Worm (Caenorhabditis elegans) whole organism, L3 larva: ENCODE data around the gene B0244.4.

Source experiments
- R02D3.7 ChIP-seq: fragments of 150-350 bp; optimal IDR thresholded peaks from 2 replicates; lab custom pipeline; 2014; ENCODE audit warnings: missing biosample characterization, missing genetic modification characterization
- ZK546.5 ChIP-seq: sonication (generic microtip); optimal IDR thresholded peaks from 2 replicates; lab custom pipeline; 2017; ENCODE audit warnings: missing biosample characterization, missing genetic modification characterization
- aly-2 ChIP-seq: fragments of 150-350 bp; optimal IDR thresholded peaks from 2 replicates; lab custom pipeline; 2014; ENCODE audit warnings: missing biosample characterization, missing genetic modification characterization
- ama-1 ChIP-seq: fragments of 150-350 bp; optimal IDR thresholded peaks from 2 replicates; lab custom pipeline; 2018
- ceh-16 ChIP-seq: sonication (generic microtip); optimal IDR thresholded peaks from 2 replicates; lab custom pipeline; 2017; ENCODE audit warnings: missing biosample characterization, missing genetic modification characterization
- ceh-82 ChIP-seq: fragments of 150-350 bp; optimal IDR thresholded peaks from 2 replicates; lab custom pipeline; 2014; ENCODE audit warnings: missing biosample characterization, missing genetic modification characterization
- daf-12 ChIP-seq: fragments of 150-350 bp; optimal IDR thresholded peaks from 2 replicates; lab custom pipeline; 2014; ENCODE audit warnings: missing biosample characterization, missing genetic modification reagents, missing genetic modification characterization
- egl-27 ChIP-seq: sonication (generic microtip); optimal IDR thresholded peaks from 4 replicates; lab custom pipeline; 2017; ENCODE audit warnings: missing biosample characterization, missing genetic modification reagents, missing genetic modification characterization
- egl-5 ChIP-seq: fragments of 150-350 bp; optimal IDR thresholded peaks from 2 replicates; lab custom pipeline; 2017; ENCODE audit warnings: missing biosample characterization, missing genetic modification reagents, missing genetic modification characterization, inconsistent platforms
- elt-1 ChIP-seq: fragments of 150-350 bp; optimal IDR thresholded peaks from 2 replicates; lab custom pipeline; 2014; ENCODE audit warnings: missing biosample characterization, missing genetic modification characterization
- elt-2 ChIP-seq: sonication (generic microtip); optimal IDR thresholded peaks from 2 replicates; lab custom pipeline; 2016; ENCODE audit warnings: missing genetic modification reagents, mild to moderate bottlenecking, missing genetic modification characterization, missing compliant biosample characterization
- elt-3 ChIP-seq, 3 experiments: fragments of 150-350 bp in 1 of 3; sonication (generic microtip) in 2 of 3; optimal IDR thresholded peaks; 2 replicates in 2 of 3; 4 replicates in 1 of 3; lab custom pipeline; 2014 to 2017; ENCODE audit warnings: missing biosample characterization in 3 of 3, missing genetic modification characterization in 3 of 3
- fkh-10 ChIP-seq: sonication (generic microtip); optimal IDR thresholded peaks from 2 replicates; lab custom pipeline; 2017; ENCODE audit warnings: missing biosample characterization, missing genetic modification reagents, missing genetic modification characterization
- fkh-2 ChIP-seq: fragments of 150-350 bp; optimal IDR thresholded peaks from 2 replicates; lab custom pipeline; 2014; ENCODE audit warnings: missing biosample characterization, missing genetic modification reagents, missing genetic modification characterization
- fos-1 ChIP-seq: fragments of 150-350 bp; optimal IDR thresholded peaks from 2 replicates; lab custom pipeline; 2014; ENCODE audit warnings: missing biosample characterization, missing genetic modification characterization
- hmg-11 ChIP-seq: sonication (generic microtip); optimal IDR thresholded peaks from 2 replicates; lab custom pipeline; 2016; ENCODE audit warnings: missing genetic modification characterization, missing compliant biosample characterization
- jun-1 ChIP-seq: fragments of 150-350 bp; optimal IDR thresholded peaks from 2 replicates; lab custom pipeline; 2014; ENCODE audit warnings: missing biosample characterization, missing genetic modification reagents, missing genetic modification characterization
- lin-15B ChIP-seq: fragments of 150-350 bp; optimal IDR thresholded peaks from 2 replicates; lab custom pipeline; 2014; ENCODE audit warnings: missing biosample characterization, missing genetic modification characterization
- lin-39 ChIP-seq: fragments of 150-350 bp; optimal IDR thresholded peaks from 2 replicates; lab custom pipeline; 2018; ENCODE audit warnings: missing biosample characterization, missing genetic modification reagents, missing genetic modification characterization
- lsy-12 ChIP-seq: sonication (generic microtip); optimal IDR thresholded peaks from 2 replicates; lab custom pipeline; 2016; ENCODE audit warnings: mild to moderate bottlenecking, missing genetic modification characterization, missing compliant biosample characterization
- nfya-1 ChIP-seq: sonication (generic microtip); optimal IDR thresholded peaks from 2 replicates; lab custom pipeline; 2017; ENCODE audit warnings: missing genetic modification characterization, mild to moderate bottlenecking, missing compliant biosample characterization, antibody characterized with exemption, moderate library complexity; ENCODE audit not compliant: insufficient read depth
- nhr-11 ChIP-seq: fragments of 150-350 bp; optimal IDR thresholded peaks from 2 replicates; lab custom pipeline; 2014; ENCODE audit warnings: missing biosample characterization, missing genetic modification characterization
- nhr-12 ChIP-seq: fragments of 150-350 bp; optimal IDR thresholded peaks from 2 replicates; lab custom pipeline; 2014; ENCODE audit warnings: missing biosample characterization, missing genetic modification characterization
- nhr-23 ChIP-seq: fragments of 150-350 bp; optimal IDR thresholded peaks from 2 replicates; lab custom pipeline; 2014; ENCODE audit warnings: missing biosample characterization, missing genetic modification reagents, missing genetic modification characterization
- nhr-25 ChIP-seq: sonication (generic microtip); optimal IDR thresholded peaks from 2 replicates; lab custom pipeline; 2017; ENCODE audit warnings: missing biosample characterization, missing genetic modification characterization
- nhr-67 ChIP-seq: fragments of 150-350 bp; optimal IDR thresholded peaks from 2 replicates; lab custom pipeline; 2014; ENCODE audit warnings: missing biosample characterization, missing genetic modification characterization
- nhr-76 ChIP-seq: fragments of 150-350 bp; sonication (generic microtip); optimal IDR thresholded peaks from 5 replicates; lab custom pipeline; 2014; ENCODE audit warnings: missing biosample characterization, missing genetic modification characterization
- nhr-77 ChIP-seq: fragments of 150-350 bp; optimal IDR thresholded peaks from 2 replicates; lab custom pipeline; 2014; ENCODE audit warnings: missing biosample characterization, missing genetic modification characterization
- pha-4 ChIP-seq: fragments of 150-350 bp; optimal IDR thresholded peaks from 2 replicates; lab custom pipeline; 2014; ENCODE audit warnings: missing biosample characterization, missing genetic modification reagents, missing genetic modification characterization
- pqm-1 ChIP-seq: fragments of 150-350 bp; optimal IDR thresholded peaks from 2 replicates; lab custom pipeline; 2017; ENCODE audit warnings: missing biosample characterization, missing genetic modification characterization, inconsistent platforms
- skn-1 ChIP-seq: fragments of 150-350 bp; optimal IDR thresholded peaks from 2 replicates; lab custom pipeline; 2014; ENCODE audit warnings: missing biosample characterization, missing genetic modification characterization
- snpc-4 ChIP-seq: fragments of 150-350 bp; optimal IDR thresholded peaks from 2 replicates; lab custom pipeline; 2014; ENCODE audit warnings: missing biosample characterization, missing genetic modification characterization
- tbx-2 ChIP-seq: sonication (generic microtip); optimal IDR thresholded peaks from 2 replicates; lab custom pipeline; 2016; ENCODE audit warnings: mild to moderate bottlenecking, missing genetic modification characterization, missing compliant biosample characterization
- unc-62 ChIP-seq: fragments of 150-350 bp; sonication (generic microtip); optimal IDR thresholded peaks from 4 replicates; lab custom pipeline; 2014; ENCODE audit warnings: missing biosample characterization, missing genetic modification reagents, missing genetic modification characterization
- ztf-11 ChIP-seq: fragments of 150-350 bp; optimal IDR thresholded peaks from 2 replicates; lab custom pipeline; 2014; ENCODE audit warnings: missing biosample characterization, missing genetic modification characterization
- ztf-4 ChIP-seq: fragments of 150-350 bp; optimal IDR thresholded peaks from 2 replicates; lab custom pipeline; 2014; ENCODE audit warnings: missing biosample characterization, missing genetic modification characterization

The B0244.4 gene

DNA sequence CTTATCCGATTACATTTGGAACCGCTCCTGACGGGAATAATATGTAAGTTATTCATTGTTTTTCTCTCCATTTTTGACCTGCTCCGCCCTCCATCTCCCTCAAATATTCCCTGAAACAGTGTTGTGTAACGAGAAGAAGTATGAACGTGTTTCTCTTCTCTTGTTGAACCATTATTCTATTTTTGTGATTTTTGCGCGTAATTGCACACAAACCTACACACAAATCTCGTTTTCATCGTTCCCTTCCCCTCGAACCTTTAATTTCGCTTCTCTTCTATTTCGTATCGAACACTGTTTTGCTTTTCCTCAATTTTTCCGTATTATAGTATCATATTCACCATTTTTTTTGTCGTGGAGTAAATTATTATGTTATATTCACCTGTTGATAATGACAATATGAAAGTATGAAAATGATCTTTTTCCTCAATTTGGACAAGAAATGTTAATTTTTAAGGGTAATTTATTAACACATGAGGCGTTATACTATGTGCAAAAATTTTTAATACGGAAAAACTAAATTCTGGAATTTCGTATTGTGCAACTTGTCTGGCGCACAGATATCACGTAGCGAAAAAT is 30.0 kb upstream of the B0244.4 start:
- TF ChIP-seq fkh-10 (GFP tag; lab: Kevin White, UChicago) (no peak), lsy-12 (tag; lab: Kevin White, UChicago) (peak; percentile 18), elt-2 (tag; lab: Kevin White, UChicago) (peak; percentile 3), nfya-1 (no peak), nhr-11 (no peak), ama-1 (lab: Kevin White, UChicago) (peak; percentile 77), nhr-12 (tag; lab: Kevin White, UChicago) (no peak)
- TF ChIP-seq, all 47 proteins: peak for 3

DNA sequence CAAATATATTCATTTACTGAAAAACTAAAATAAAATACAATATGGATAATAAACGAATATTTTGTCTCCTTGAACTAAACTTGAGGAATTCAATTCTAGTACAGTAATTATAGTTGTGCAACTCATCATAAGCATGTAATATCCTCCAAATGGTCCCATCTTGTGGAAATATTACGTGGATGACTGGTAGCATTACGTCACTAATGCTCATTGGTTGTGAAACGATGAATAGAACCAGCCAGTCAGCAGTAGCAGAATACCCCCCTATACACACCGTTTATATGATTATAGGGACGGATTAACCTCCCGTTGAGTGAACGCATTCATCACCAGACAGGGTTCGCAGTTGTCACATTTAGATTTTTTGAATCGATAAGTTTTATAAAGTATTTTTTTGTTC is 28.9 kb upstream of the B0244.4 start:
- TF ChIP-seq nhr-77 (no peak), lin-39 (no peak), pha-4 (no peak), ceh-16 (tag; lab: Kevin White, UChicago) (no peak), ceh-82 (no peak), pqm-1 (tag; lab: Kevin White, UChicago) (no peak), fkh-2 (no peak), ztf-4 (tag; lab: Kevin White, UChicago) (no peak), nfya-1 (no peak), ama-1 (lab: Kevin White, UChicago) (no peak), nhr-23 (tag; lab: Kevin White, UChicago) (no peak), ZK546.5 (tag; lab: Kevin White, UChicago) (no peak), jun-1 (tag; lab: Kevin White, UChicago) (no peak), lsy-12 (tag; lab: Kevin White, UChicago) (no peak), nhr-67 (tag; lab: Kevin White, UChicago) (no peak), fkh-10 (GFP tag; lab: Kevin White, UChicago) (no peak), aly-2 (tag; lab: Kevin White, UChicago) (no peak), elt-1 (tag; lab: Kevin White, UChicago) (no peak)

DNA sequence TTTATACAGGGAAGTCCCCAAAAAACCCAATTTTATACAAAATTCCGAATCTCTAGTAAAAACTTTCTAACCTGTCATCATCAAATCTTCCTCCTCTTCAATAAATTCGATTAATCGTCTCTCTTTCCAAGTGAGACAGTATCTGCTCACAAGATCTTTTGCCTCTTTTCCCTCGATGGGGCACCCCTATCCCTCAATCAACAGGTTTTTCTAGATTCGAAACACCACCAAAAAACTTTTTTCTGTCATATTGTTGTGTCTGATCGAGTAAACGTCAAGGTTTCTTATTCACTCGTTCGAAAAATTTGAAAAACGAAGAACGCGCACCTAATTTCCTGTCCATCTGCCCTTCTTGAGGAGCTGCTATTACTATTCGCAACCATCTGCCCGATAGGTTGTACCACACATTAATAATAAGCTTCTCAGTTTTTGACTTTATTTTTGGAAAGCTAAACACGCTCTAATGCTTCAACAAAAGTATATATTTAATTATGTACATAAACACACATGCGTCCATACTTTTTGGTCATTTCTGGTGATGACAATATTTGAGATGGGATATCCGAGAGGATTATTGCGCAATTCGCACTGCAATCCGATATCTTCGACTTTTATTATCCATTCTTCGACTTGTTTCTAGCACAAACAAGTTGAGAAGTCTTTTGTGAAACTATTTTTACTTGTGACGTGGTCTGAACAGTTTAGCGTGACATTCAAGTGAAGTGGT is 28.0 kb upstream of the B0244.4 start:
- TF ChIP-seq hmg-11 (tag; lab: Kevin White, UChicago) (no peak), elt-1 (tag; lab: Kevin White, UChicago) (peak; percentile 48), nhr-25 (tag; lab: Kevin White, UChicago) (peak; percentile 7)

DNA sequence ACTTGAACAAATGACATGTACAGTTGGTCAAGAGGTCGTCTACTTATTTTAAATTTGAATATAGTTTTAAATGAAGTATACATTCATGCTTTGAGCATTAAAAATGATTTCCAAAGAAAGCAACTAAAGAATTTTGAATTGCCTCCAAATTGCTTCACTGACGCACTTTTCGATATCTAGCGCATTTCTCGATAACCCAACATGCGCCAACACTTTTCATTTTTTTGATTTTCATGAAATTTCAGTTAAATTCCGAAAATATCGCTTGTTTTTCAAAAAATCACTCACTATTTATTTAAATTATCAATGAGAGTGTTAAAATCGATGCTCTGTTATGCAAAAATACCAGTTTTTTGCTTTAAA is 27.5 kb upstream of the B0244.4 start:
- no peak for TF ChIP-seq ZK546.5 (tag; lab: Kevin White, UChicago)
- TF ChIP-seq lin-15B = peak; percentile 21
- no peak for TF ChIP-seq ztf-11 (tag; lab: Kevin White, UChicago)
- TF ChIP-seq pha-4 = no peak
- TF ChIP-seq nhr-67 (tag; lab: Kevin White, UChicago) = no peak

DNA sequence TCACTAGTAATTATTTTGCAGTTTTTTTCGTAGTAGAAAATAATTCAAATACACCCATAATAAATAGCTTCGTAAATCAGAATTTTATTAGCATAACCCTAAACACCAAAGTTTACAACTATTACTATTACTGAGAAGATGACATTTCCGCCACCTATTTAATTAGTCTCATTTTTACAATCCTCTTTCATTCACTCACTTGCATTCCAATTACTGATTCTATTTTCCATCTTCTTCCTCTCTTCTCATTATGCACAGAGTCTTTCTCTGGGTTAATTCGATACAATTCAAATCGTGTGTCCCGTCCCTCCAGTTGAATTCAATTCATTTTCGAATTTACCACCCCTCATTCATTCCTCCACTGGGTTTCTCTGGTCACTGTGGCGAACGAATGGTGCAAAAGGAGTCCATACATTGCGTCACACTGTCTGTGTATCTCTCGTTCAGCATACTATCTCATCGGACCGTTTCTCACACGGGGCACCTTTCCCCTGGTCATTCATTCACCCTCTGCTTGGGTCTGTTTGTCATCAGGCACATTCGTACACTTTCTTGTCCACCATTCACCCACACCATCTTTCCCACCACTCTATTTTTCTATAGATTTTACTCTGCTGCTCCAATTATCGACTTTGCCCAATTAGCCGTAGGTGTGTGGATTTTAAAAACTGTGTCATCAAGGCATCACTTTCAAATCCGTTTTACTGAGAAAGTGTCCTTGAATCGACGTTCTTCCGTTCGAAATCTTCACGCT is 26.8 kb upstream of the B0244.4 start:
- TF ChIP-seq nfya-1 (no peak), R02D3.7 (tag; lab: Kevin White, UChicago) (no peak), unc-62 (no peak), snpc-4 (tag; lab: Kevin White, UChicago) (no peak), ceh-16 (tag; lab: Kevin White, UChicago) (no peak), egl-27 (tag; lab: Kevin White, UChicago) (no peak), nhr-76 (tag; lab: Kevin White, UChicago) (no peak), fos-1 (tag; lab: Kevin White, UChicago) (no peak), elt-3 (tag; optimal IDR thresholded peaks at IDR 0.05; lab: Kevin White, UChicago) (no peak), elt-1 (tag; lab: Kevin White, UChicago) (no peak), ama-1 (lab: Kevin White, UChicago) (no peak), skn-1 (tag; lab: Kevin White, UChicago) (no peak), tbx-2 (tag; lab: Kevin White, UChicago) (no peak), egl-5 (no peak), daf-12 (tag; lab: Kevin White, UChicago) (no peak)
